Worm (Caenorhabditis elegans) whole organism, young adult: Measurements from ENCODE around the gene swan-1.

ENCODE experiments used
- Y56A3A.18 ChIP-seq: fragments of 200-800 bp; sonication (Bioruptor generic); IDR thresholded peaks from 2 replicates; pipeline ENCODE4 v1.3.6; 2022; ENCODE audit warnings: missing genetic modification reagents, missing genetic modification characterization, missing compliant biosample characterization
- ama-1 ChIP-seq, 3 experiments: fragments of 150-350 bp in 1 of 3; sonication (generic microtip) in 2 of 3; optimal IDR thresholded peaks; 2 replicates each; lab custom pipeline; 2014 to 2018; ENCODE audit warnings: missing biosample characterization in 2 of 3, missing genetic modification characterization in 2 of 3, missing genetic modification reagents in 2 of 3
- atf-7 ChIP-seq: sonication (generic microtip); optimal IDR thresholded peaks from 2 replicates; lab custom pipeline; 2017; ENCODE audit warnings: mild to moderate bottlenecking, missing genetic modification characterization, missing compliant biosample characterization
- cebp-1 ChIP-seq, 2 experiments: fragments of 200-800 bp in 1 of 2; sonication (Bioruptor generic) in 1 of 2; sonication (generic microtip) in 1 of 2; IDR thresholded peaks in 1 of 2; optimal IDR thresholded peaks in 1 of 2; 2 replicates each; pipeline versions ENCODE4 v1.3.6 to Lab custom; 2017 to 2022; ENCODE audit warnings: missing compliant biosample characterization in 2 of 2, missing genetic modification characterization in 2 of 2, mild to moderate bottlenecking in 1 of 2, missing genetic modification reagents in 1 of 2, moderate library complexity in 1 of 2
- chd-7 ChIP-seq: sonication (generic microtip); optimal IDR thresholded peaks from 2 replicates; lab custom pipeline; 2016; ENCODE audit warnings: mild to moderate bottlenecking, missing genetic modification characterization, moderate library complexity, missing compliant biosample characterization
- efl-1 ChIP-seq: fragments of 150-350 bp; optimal IDR thresholded peaks from 2 replicates; lab custom pipeline; 2014; ENCODE audit warnings: missing biosample characterization, missing genetic modification reagents, missing genetic modification characterization
- ets-4 ChIP-seq: fragments of 200-800 bp; sonication (Bioruptor generic); optimal IDR thresholded peaks from 2 replicates; lab custom pipeline; 2018; ENCODE audit warnings: mild to moderate bottlenecking, missing genetic modification characterization, missing compliant biosample characterization
- mxl-1 ChIP-seq: sonication (generic microtip); optimal IDR thresholded peaks from 2 replicates; lab custom pipeline; 2016; ENCODE audit warnings: missing genetic modification characterization, missing compliant biosample characterization
- ztf-28 ChIP-seq: fragments of 200-800 bp; sonication (Bioruptor generic); IDR thresholded peaks from 2 replicates; pipeline ENCODE4 v1.3.6; 2022; ENCODE audit warnings: missing genetic modification reagents, missing genetic modification characterization, missing compliant biosample characterization
- ztf-6 ChIP-seq: fragments of 200-800 bp; sonication (Bioruptor generic); IDR thresholded peaks from 2 replicates; pipeline ENCODE4 v1.3.6; 2022; ENCODE audit warnings: missing genetic modification reagents, missing genetic modification characterization, missing compliant biosample characterization

DNA sequence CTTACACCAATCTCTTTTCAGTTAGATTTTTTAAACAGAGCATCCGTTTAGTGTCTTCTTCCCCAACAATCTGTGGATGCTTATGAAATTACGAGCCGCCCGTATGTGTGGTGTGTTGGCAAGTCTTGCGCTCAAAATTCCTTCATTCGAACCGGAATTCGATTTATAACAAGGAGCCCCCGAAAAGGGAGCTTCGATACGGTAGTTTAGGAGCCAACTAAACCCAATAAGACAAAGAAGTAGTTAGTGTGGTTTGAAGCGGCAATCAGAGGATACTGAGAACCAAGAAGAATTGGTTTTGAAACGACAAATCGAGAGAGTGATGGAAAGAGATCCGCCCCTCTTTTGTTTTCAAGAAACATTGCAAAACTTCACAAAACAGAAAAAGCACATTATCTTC is 5.3 kb upstream of the swan-1 start:
- TF ChIP-seq cebp-1 (GFP tag; IDR thresholded peaks at IDR 0.05; lab: Robert Waterston, UW) (no peak), cebp-1 (tag; optimal IDR thresholded peaks at IDR 0.05; lab: Kevin White, UChicago) (no peak), chd-7 (tag; lab: Kevin White, UChicago) (no peak), mxl-1 (no peak), ets-4 (GFP tag; lab: Kevin White, UChicago) (no peak), atf-7 (tag; lab: Kevin White, UChicago) (no peak), ama-1 (optimal IDR thresholded peaks at IDR 0.05; lab: Kevin White, UChicago) (no peak), ama-1 (GFP tag; optimal IDR thresholded peaks at IDR 0.05; lab: Kevin White, UChicago) (no peak), Y56A3A.18 (no peak), ztf-6 (GFP tag; lab: Robert Waterston, UW) (no peak), efl-1 (no peak), ztf-28 (GFP tag; lab: Robert Waterston, UW) (no peak)
